Fruit fly (Drosophila melanogaster): Measurements from ENCODE around the gene Est-6.

- TF ChIP-seq CG6163 (GFP tag; IDR thresholded peaks at IDR 0.05) = no peak
- TF ChIP-seq Ets96B (tag; optimal IDR thresholded peaks at IDR 0.05) = no peak
- no peak for TF ChIP-seq Sox102F (GFP tag; optimal IDR thresholded peaks at IDR 0.05)
- no peak for TF ChIP-seq Met (GFP tag; optimal IDR thresholded peaks at IDR 0.05)
- no peak for TF ChIP-seq lz (GFP tag; optimal IDR thresholded peaks at IDR 0.05)
Observed at dm6 chr3L:12184564-12185034, 4.0 kb upstream of the Est-6 start, which contains the start of gene Miox.
